Worm (Caenorhabditis elegans) whole organism, midembryonic: ENCODE results near the gene W03F9.2.
A peak's percentile ranks its signal among the peaks of the same experiment; 100 is the strongest.

Experiments
- T22C8.4 ChIP-seq: fragments of 200-800 bp; sonication (Bioruptor generic); IDR thresholded peaks from 2 replicates; pipeline ENCODE4 v1.3.6; 2022; ENCODE audit warnings: missing genetic modification characterization, missing compliant biosample characterization
- cog-1 ChIP-seq: sonication (generic microtip); optimal IDR thresholded peaks from 2 replicates; lab custom pipeline; 2016; ENCODE audit warnings: missing genetic modification characterization, missing compliant biosample characterization
- flt-1 ChIP-seq: fragments of 200-800 bp; sonication (Bioruptor generic); IDR thresholded peaks from 2 replicates; pipeline ENCODE4 v1.3.6; 2022; ENCODE audit warnings: missing genetic modification characterization, missing compliant biosample characterization
- med-1 ChIP-seq: sonication (generic microtip); optimal IDR thresholded peaks from 2 replicates; lab custom pipeline; 2017; ENCODE audit warnings: missing genetic modification characterization, mild to moderate bottlenecking, missing compliant biosample characterization, antibody characterized with exemption, missing genetic modification reagents; ENCODE audit not compliant: insufficient read depth
- tab-1 ChIP-seq: fragments of 200-800 bp; sonication (Bioruptor generic); IDR thresholded peaks from 2 replicates; pipeline ENCODE4 v1.3.6; 2022; ENCODE audit warnings: missing genetic modification characterization, missing compliant biosample characterization
- ztf-29 ChIP-seq: fragments of 200-800 bp; sonication (Bioruptor generic); IDR thresholded peaks from 2 replicates; pipeline ENCODE4 v1.3.6; 2022; ENCODE audit warnings: missing genetic modification reagents, missing genetic modification characterization, missing compliant biosample characterization

ce11 chrV:126610-127009 lies 1.2 kb downstream of the W03F9.2 start, which contains the start of gene W03F9.1:
- TF ChIP-seq flt-1 (GFP tag; lab: Robert Waterston, UW) (no peak), cog-1 (peak; percentile 1), med-1 (GFP tag; lab: Kevin White, UChicago) (no peak), T22C8.4 (no peak), ztf-29 (GFP tag; lab: Robert Waterston, UW) (no peak), tab-1 (GFP tag; lab: Robert Waterston, UW) (no peak)
